Fruit fly (Drosophila melanogaster) whole organism, embryonic: Measurements from ENCODE around the gene CG7675.

Experiments used
- Antp ChIP-seq: fragments of 200-800 bp; sonication (Bioruptor generic); optimal IDR thresholded peaks from 3 replicates; lab custom pipeline; 2016; ENCODE audit warnings: missing biosample characterization, missing genetic modification characterization
- CG10209 ChIP-seq: fragments of 200-800 bp; sonication (Bioruptor generic); optimal IDR thresholded peaks from 3 replicates; lab custom pipeline; 2017; ENCODE audit warnings: missing biosample characterization, mild to moderate bottlenecking, missing genetic modification characterization, missing genetic modification reagents
- CG10431 ChIP-seq: fragments of 200-800 bp; sonication (Bioruptor generic); optimal IDR thresholded peaks from 3 replicates; lab custom pipeline; 2018; ENCODE audit warnings: missing biosample characterization, mild to moderate bottlenecking, missing genetic modification characterization
- CG14710 ChIP-seq: fragments of 200-800 bp; sonication (Bioruptor generic); optimal IDR thresholded peaks from 3 replicates; lab custom pipeline; 2019; ENCODE audit warnings: missing biosample characterization, mild to moderate bottlenecking, missing genetic modification characterization, moderate library complexity
- CG16815 ChIP-seq: fragments of 200-800 bp; sonication (Bioruptor generic); optimal IDR thresholded peaks from 3 replicates; lab custom pipeline; 2017; ENCODE audit warnings: missing biosample characterization, mild to moderate bottlenecking, missing genetic modification characterization
- CG18262 ChIP-seq: fragments of 200-800 bp; optimal IDR thresholded peaks from 3 replicates; lab custom pipeline; 2019; ENCODE audit warnings: missing biosample characterization, mild to moderate bottlenecking, missing genetic modification characterization, moderate library complexity
- CG2202 ChIP-seq: fragments of 200-800 bp; sonication (Bioruptor generic); optimal IDR thresholded peaks from 2 replicates; lab custom pipeline; 2018; ENCODE audit warnings: missing biosample characterization, mild to moderate bottlenecking, missing genetic modification characterization
- CG3163 ChIP-seq: fragments of 200-800 bp; sonication (Bioruptor generic); optimal IDR thresholded peaks from 3 replicates; lab custom pipeline; 2016; ENCODE audit warnings: missing biosample characterization, missing genetic modification characterization
- CG33213 ChIP-seq: fragments of 200-800 bp; sonication (Bioruptor generic); optimal IDR thresholded peaks from 3 replicates; lab custom pipeline; 2016; ENCODE audit warnings: missing biosample characterization, missing genetic modification characterization
- CG3847 ChIP-seq: fragments of 200-800 bp; sonication (Bioruptor generic); IDR thresholded peaks from 2 replicates; pipeline ENCODE4 v1.3.6; 2022; ENCODE audit warnings: missing biosample characterization, missing genetic modification characterization
- CG5180 ChIP-seq: fragments of 200-800 bp; sonication (Bioruptor generic); optimal IDR thresholded peaks from 3 replicates; lab custom pipeline; 2017; ENCODE audit warnings: missing biosample characterization, missing genetic modification characterization, mild to moderate bottlenecking, moderate library complexity, missing genetic modification reagents
- CG7357 ChIP-seq: fragments of 200-800 bp; sonication (Bioruptor generic); IDR thresholded peaks from 3 replicates; pipeline ENCODE4 v1.3.6; 2022; ENCODE audit warnings: missing biosample characterization, missing genetic modification characterization
- CG7745 ChIP-seq: fragments of 200-800 bp; sonication (Bioruptor generic); optimal IDR thresholded peaks from 2 replicates; lab custom pipeline; 2018; ENCODE audit warnings: missing biosample characterization, mild to moderate bottlenecking, missing genetic modification characterization, moderate library complexity
- CG7963 ChIP-seq: fragments of 200-800 bp; sonication (Bioruptor generic); IDR thresholded peaks from 3 replicates; pipeline ENCODE4 v1.3.6; 2022; ENCODE audit warnings: missing biosample characterization, missing genetic modification characterization; ENCODE audit not compliant: partially characterized antibody
- CG8478 ChIP-seq: fragments of >200 bp; optimal IDR thresholded peaks from 2 replicates; lab custom pipeline; 2018
- D ChIP-seq, 2 experiments: fragments of 200-800 bp in 1 of 2; fragments of >200 bp in 1 of 2; sonication (Bioruptor generic) in 1 of 2; optimal IDR thresholded peaks; 2 replicates in 1 of 2; 3 replicates in 1 of 2; lab custom pipeline; 2017; ENCODE audit warnings: mild to moderate bottlenecking in 1 of 2, missing biosample characterization in 1 of 2, missing genetic modification characterization in 1 of 2, missing genetic modification reagents in 1 of 2
- Dll ChIP-seq: fragments of 200-800 bp; sonication (Bioruptor generic); IDR thresholded peaks from 4 replicates; pipeline ENCODE4 v1.3.6; 2022; ENCODE audit warnings: missing biosample characterization, missing genetic modification characterization; ENCODE audit not compliant: partially characterized antibody
- Gsc ChIP-seq: fragments of 200-800 bp; sonication (Bioruptor generic); IDR thresholded peaks from 2 replicates; pipeline ENCODE4 v1.3.6; 2022; ENCODE audit warnings: missing biosample characterization, missing genetic modification characterization
- Hmr ChIP-seq: fragments of 200-800 bp; sonication (Bioruptor generic); optimal IDR thresholded peaks from 3 replicates; lab custom pipeline; 2017; ENCODE audit warnings: mild to moderate bottlenecking, missing biosample characterization, missing genetic modification reagents, missing genetic modification characterization
- MESR4 ChIP-seq: fragments of 200-800 bp; sonication (Bioruptor generic); optimal IDR thresholded peaks from 2 replicates; lab custom pipeline; 2018; ENCODE audit warnings: missing biosample characterization, mild to moderate bottlenecking, missing genetic modification characterization, moderate library complexity
- Oli ChIP-seq: fragments of 200-800 bp; sonication (Bioruptor generic); optimal IDR thresholded peaks from 2 replicates; lab custom pipeline; 2018; ENCODE audit warnings: missing biosample characterization, mild to moderate bottlenecking, missing genetic modification characterization, moderate library complexity
- Pdp1 ChIP-seq, 2 experiments: fragments of 200-800 bp; sonication (Bioruptor generic); optimal IDR thresholded peaks; 3 replicates each; lab custom pipeline; 2016; ENCODE audit warnings: missing biosample characterization in 2 of 2, missing genetic modification characterization in 2 of 2, mild to moderate bottlenecking in 1 of 2, moderate library complexity in 1 of 2
- Sry-δ ChIP-seq: fragments of 200-800 bp; sonication (Bioruptor generic); optimal IDR thresholded peaks from 2 replicates; lab custom pipeline; 2016; ENCODE audit warnings: missing biosample characterization, missing genetic modification characterization
- Stat92E ChIP-seq, 3 experiments: fragments of >200 bp in 2 of 3; fragments of 200-800 bp in 1 of 3; sonication (Bioruptor generic) in 1 of 3; optimal IDR thresholded peaks; 2 replicates each; lab custom pipeline; 2017 to 2019; ENCODE audit warnings: missing biosample characterization in 3 of 3, missing genetic modification characterization in 3 of 3, mild to moderate bottlenecking in 1 of 3, moderate library complexity in 1 of 3
- amos ChIP-seq: fragments of 200-800 bp; sonication (Bioruptor generic); IDR thresholded peaks from 2 replicates; pipeline ENCODE4 v1.3.6; 2022; ENCODE audit warnings: missing biosample characterization, missing genetic modification characterization; ENCODE audit not compliant: partially characterized antibody
- bbx ChIP-seq: fragments of 200-800 bp; sonication (Bioruptor generic); IDR thresholded peaks from 2 replicates; pipeline ENCODE4 v1.3.6; 2022; ENCODE audit warnings: missing biosample characterization, missing genetic modification characterization; ENCODE audit not compliant: partially characterized antibody
- chinmo ChIP-seq: fragments of 200-800 bp; sonication (Bioruptor generic); IDR thresholded peaks from 4 replicates; pipeline ENCODE4 v1.3.6; 2022; ENCODE audit warnings: missing biosample characterization, missing genetic modification characterization; ENCODE audit not compliant: partially characterized antibody
- crp ChIP-seq, 2 experiments: fragments of 200-800 bp; sonication (Bioruptor generic); optimal IDR thresholded peaks; 2 replicates in 1 of 2; 3 replicates in 1 of 2; lab custom pipeline; 2017; ENCODE audit warnings: missing biosample characterization in 2 of 2, missing genetic modification characterization in 2 of 2, mild to moderate bottlenecking in 1 of 2, moderate library complexity in 1 of 2
- dmrt11E ChIP-seq: fragments of 200-800 bp; sonication (Bioruptor generic); optimal IDR thresholded peaks from 3 replicates; lab custom pipeline; 2018; ENCODE audit warnings: missing biosample characterization, mild to moderate bottlenecking, missing genetic modification characterization, moderate library complexity
- dmrt99B ChIP-seq: fragments of 200-800 bp; sonication (Bioruptor generic); optimal IDR thresholded peaks from 2 replicates; lab custom pipeline; 2018; ENCODE audit warnings: missing biosample characterization, mild to moderate bottlenecking, missing genetic modification characterization, moderate library complexity
- ems ChIP-seq: fragments of 200-800 bp; sonication (Bioruptor generic); optimal IDR thresholded peaks from 3 replicates; lab custom pipeline; 2016; ENCODE audit warnings: missing biosample characterization, missing genetic modification characterization
- exex ChIP-seq: fragments of 200-800 bp; sonication (Bioruptor generic); optimal IDR thresholded peaks from 4 replicates; lab custom pipeline; 2018; ENCODE audit warnings: missing biosample characterization, mild to moderate bottlenecking, missing genetic modification characterization, moderate library complexity
- fd102C ChIP-seq: fragments of 200-800 bp; sonication (Bioruptor generic); optimal IDR thresholded peaks from 2 replicates; lab custom pipeline; 2018; ENCODE audit warnings: missing biosample characterization, mild to moderate bottlenecking, missing genetic modification characterization, moderate library complexity
- fu2 ChIP-seq: fragments of 200-800 bp; sonication (Bioruptor generic); optimal IDR thresholded peaks from 2 replicates; lab custom pipeline; 2016; ENCODE audit warnings: missing biosample characterization, missing genetic modification characterization
- h ChIP-seq: fragments of >200 bp; optimal IDR thresholded peaks from 2 replicates; lab custom pipeline; 2017
- knrl ChIP-seq: fragments of 200-800 bp; sonication (Bioruptor generic); IDR thresholded peaks from 3 replicates; pipeline ENCODE4 v1.3.6; 2022; ENCODE audit warnings: missing biosample characterization, missing genetic modification characterization; ENCODE audit not compliant: partially characterized antibody
- lov ChIP-seq, 2 experiments: fragments of 200-800 bp in 1 of 2; fragments of >200 bp in 1 of 2; sonication (Bioruptor generic) in 1 of 2; IDR thresholded peaks in 1 of 2; optimal IDR thresholded peaks in 1 of 2; 2 replicates in 1 of 2; 3 replicates in 1 of 2; pipeline versions ENCODE4 v1.3.6 to Lab custom; 2017 to 2022; ENCODE audit warnings: missing biosample characterization in 1 of 2, missing genetic modification characterization in 1 of 2
- maf-S ChIP-seq: fragments of 200-800 bp; sonication (Bioruptor generic); optimal IDR thresholded peaks from 2 replicates; lab custom pipeline; 2016; ENCODE audit warnings: missing biosample characterization, missing genetic modification characterization
- run ChIP-seq: fragments of 200-800 bp; sonication (Bioruptor generic); optimal IDR thresholded peaks from 3 replicates; lab custom pipeline; 2018; ENCODE audit warnings: missing biosample characterization, mild to moderate bottlenecking, missing genetic modification characterization
- scrt ChIP-seq: fragments of 200-800 bp; sonication (Bioruptor generic); optimal IDR thresholded peaks from 2 replicates; lab custom pipeline; 2018; ENCODE audit warnings: missing biosample characterization, mild to moderate bottlenecking, missing genetic modification characterization, moderate library complexity
- sqz ChIP-seq: fragments of 200-800 bp; sonication (Bioruptor generic); optimal IDR thresholded peaks from 3 replicates; lab custom pipeline; 2018; ENCODE audit warnings: missing biosample characterization, mild to moderate bottlenecking, missing genetic modification characterization
- stc ChIP-seq: fragments of 200-800 bp; sonication (Bioruptor generic); IDR thresholded peaks from 2 replicates; pipeline ENCODE4 v1.3.6; 2022; ENCODE audit warnings: missing biosample characterization, missing genetic modification characterization
- unc-4 ChIP-seq: fragments of 200-800 bp; sonication (Bioruptor generic); IDR thresholded peaks from 2 replicates; pipeline ENCODE4 v1.3.6; 2022; ENCODE audit warnings: missing biosample characterization, missing genetic modification characterization; ENCODE audit not compliant: partially characterized antibody
- vvl ChIP-seq: fragments of 200-800 bp; sonication (Bioruptor generic); IDR thresholded peaks from 2 replicates; pipeline ENCODE4 v1.3.6; 2022; ENCODE audit warnings: missing biosample characterization, missing genetic modification characterization
- zen ChIP-seq: fragments of 200-800 bp; sonication (Bioruptor generic); optimal IDR thresholded peaks from 3 replicates; lab custom pipeline; 2018; ENCODE audit warnings: missing biosample characterization, mild to moderate bottlenecking, missing genetic modification characterization, moderate library complexity

Gene CG7675

DNA sequence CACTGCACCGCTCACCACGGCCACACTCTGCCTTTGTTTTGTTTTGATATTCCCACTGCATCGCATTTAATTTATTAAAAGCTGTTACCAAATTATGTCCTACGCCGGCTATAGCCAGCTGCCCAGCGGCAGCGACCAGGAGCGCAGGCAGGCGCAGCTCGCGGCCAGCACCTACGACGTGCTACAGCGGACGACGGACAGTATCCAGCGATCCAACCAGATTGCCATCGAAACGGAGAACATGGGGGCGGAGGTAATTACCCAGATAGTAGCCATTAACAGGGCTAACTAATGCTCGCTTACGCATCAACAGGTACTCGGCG, 18.7 kb upstream of the CG7675 start (continued):
- TF ChIP-seq chinmo (GFP tag; lab: Robert Waterston, UW) (peak; percentile 61; the same call in 2 of the 4 replicates), CG5180 (no peak), exex (tag; lab: Kevin White, UChicago) (peak; percentile 39), unc-4 (GFP tag; lab: Robert Waterston, UW) (0 out of 2 replicates have a peak, but pooled peaks have one; percentile 15), CG10431 (no peak), vvl (peak; percentile 47; the same call in 1 of the 2 replicates), knrl (peak; percentile 38; the same call in 1 of the 3 replicates), MESR4 (GFP tag; lab: Kevin White, UChicago) (peak; percentile 55), stc (GFP tag; lab: Robert Waterston, UW) (no peak), CG3163 (GFP tag; lab: Kevin White, UChicago) (peak; percentile 5), CG7357 (GFP tag; lab: Robert Waterston, UW) (0 out of 3 replicates have a peak, but pooled peaks have one; percentile 44), bbx (no peak), Pdp1 (GFP tag; optimal IDR thresholded peaks at IDR 0.05; lab: Kevin White, UChicago) (peak in 1 of 2 experiments; percentile 22), Antp (GFP tag; lab: Kevin White, UChicago) (peak; percentile 18), CG33213 (GFP tag; lab: Kevin White, UChicago) (peak; percentile 36), lov (optimal IDR thresholded peaks at IDR 0.05; lab: Kevin White, UChicago) (no peak), lov (GFP tag; IDR thresholded peaks at IDR 0.05; lab: Robert Waterston, UW) (0 out of 3 replicates have a peak, but pooled peaks have one; percentile 2), amos (GFP tag; lab: Robert Waterston, UW) (0 out of 2 replicates have a peak, but pooled peaks have one; percentile 3), fd102C (no peak), CG7963 (GFP tag; lab: Robert Waterston, UW) (0 out of 3 replicates have a peak, but pooled peaks have one; percentile 48), CG3847 (GFP tag; lab: Robert Waterston, UW) (0 out of 2 replicates have a peak, but pooled peaks have one; percentile 85), CG18262 (tag; lab: Kevin White, UChicago) (no peak), Gsc (GFP tag; lab: Robert Waterston, UW) (no peak)

DNA sequence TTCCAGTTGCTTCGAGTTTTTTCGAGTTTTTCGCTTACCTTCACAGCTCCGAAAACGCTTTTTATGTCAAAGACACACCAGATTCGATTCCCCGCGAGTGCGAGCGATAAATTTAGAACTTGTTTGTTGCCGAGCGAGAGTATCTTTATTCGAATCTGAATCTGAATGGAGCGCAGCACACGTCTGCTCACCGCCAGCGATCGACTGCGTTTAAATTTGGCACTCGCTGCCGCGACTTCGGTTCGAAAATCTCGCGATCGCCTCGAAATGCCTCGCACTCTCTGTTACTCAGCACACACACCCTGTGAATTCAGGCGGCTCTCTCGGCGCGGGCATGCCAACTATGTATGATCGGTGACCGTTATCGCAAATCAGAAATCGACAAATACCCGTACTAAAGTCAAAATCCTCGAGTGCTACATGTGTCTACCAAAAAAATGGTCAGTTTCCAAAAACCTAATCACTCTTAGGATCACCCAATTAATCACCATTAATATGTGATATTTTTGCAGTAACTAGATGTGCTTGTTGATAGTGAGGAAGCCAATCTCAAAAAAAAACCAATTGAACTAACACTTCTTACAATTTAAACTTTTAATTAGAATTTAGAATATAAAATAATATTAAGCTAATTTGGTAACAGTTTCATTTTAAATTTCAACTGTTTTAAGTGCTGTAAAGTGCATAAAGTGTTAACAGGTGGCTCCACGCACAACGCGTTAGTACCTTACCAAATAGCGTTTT, 18.1 kb upstream of the CG7675 start, which contains the start of gene Vha100-2:
TSS of gene Vha100-2 (minus strand) at position 216 of the 744 bp plus-strand sequence.
- TF ChIP-seq Oli (peak; percentile 23), Stat92E (GFP tag; optimal IDR thresholded peaks at IDR 0.05; lab: Kevin White, UChicago) (peak in 1 of 3 experiments; percentile 16), dmrt11E (tag; lab: Kevin White, UChicago) (no peak), fd102C (no peak), CG33213 (GFP tag; lab: Kevin White, UChicago) (peak; percentile 20), CG7745 (tag; lab: Kevin White, UChicago) (no peak), CG14710 (peak; percentile 54), CG8478 (lab: Kevin White, UChicago) (no peak), zen (tag; lab: Kevin White, UChicago) (no peak), Hmr (GFP tag; lab: Kevin White, UChicago) (peak; percentile 45), dmrt99B (tag; lab: Kevin White, UChicago) (no peak), amos (GFP tag; lab: Robert Waterston, UW) (peak; percentile 51; the same call in 1 of the 2 replicates), CG2202 (tag; lab: Kevin White, UChicago) (no peak), run (tag; lab: Kevin White, UChicago) (no peak), sqz (GFP tag; lab: Kevin White, UChicago) (peak; percentile 26), maf-S (GFP tag; lab: Kevin White, UChicago) (no peak), fu2 (GFP tag; lab: Kevin White, UChicago) (no peak), Dll (GFP tag; lab: Robert Waterston, UW) (no peak), Sry-δ (GFP tag; lab: Kevin White, UChicago) (peak; percentile 10), scrt (GFP tag; lab: Kevin White, UChicago) (peak; percentile 98), h (lab: Kevin White, UChicago) (no peak), CG16815 (GFP tag; lab: Kevin White, UChicago) (no peak), ems (GFP tag; lab: Kevin White, UChicago) (no peak), D (optimal IDR thresholded peaks at IDR 0.05; lab: Kevin White, UChicago) (no peak), D (GFP tag; optimal IDR thresholded peaks at IDR 0.05; lab: Kevin White, UChicago) (no peak), CG10209 (GFP tag; lab: Kevin White, UChicago) (no peak), crp (GFP tag; optimal IDR thresholded peaks at IDR 0.05; lab: Kevin White, UChicago) (peak in 1 of 2 experiments; percentile 79)
